Fruit fly (Drosophila melanogaster) Kc167 (cell line): ENCODE measurements around the gene Eip78C.

Experiments
- h ChIP-seq: fragments of >200 bp; optimal IDR thresholded peaks from 3 replicates; lab custom pipeline; 2018; ENCODE audit warnings: missing external identifiers
- psq ChIP-seq: fragments of >200 bp; optimal IDR thresholded peaks from 2 replicates; lab custom pipeline; 2017; ENCODE audit warnings: missing external identifiers
- ttk ChIP-seq: sonication (Bioruptor generic); optimal IDR thresholded peaks from 2 replicates; lab custom pipeline; 2017; ENCODE audit warnings: missing external identifiers

DNA sequence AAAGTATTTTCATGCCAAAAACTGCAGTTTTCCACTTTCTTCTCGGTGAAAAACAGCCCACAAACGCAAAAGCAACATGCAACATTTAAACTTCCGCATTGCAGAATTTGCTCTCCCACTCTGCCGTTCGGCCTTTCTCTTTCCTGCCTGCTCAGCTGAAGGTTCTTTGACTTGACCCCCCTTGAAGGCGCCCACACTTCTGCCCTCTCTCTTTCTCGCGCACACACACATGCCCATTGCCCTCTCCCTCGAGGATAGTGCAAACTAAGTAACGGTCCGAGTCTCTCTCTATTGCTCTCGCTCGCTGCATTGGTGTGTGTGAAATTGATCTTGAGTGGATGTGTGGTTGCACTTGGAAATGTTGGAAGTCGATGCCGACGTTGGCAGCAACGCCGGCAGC is 767 bp upstream of the Eip78C start:
- TF ChIP-seq psq (lab: Kevin White, UChicago) (no peak), ttk (no peak), h (lab: Kevin White, UChicago) (no peak)
